Worm (Caenorhabditis elegans) whole organism, L2 larva: ENCODE results near the gene cutl-28.

Experiments
- C34F6.9 ChIP-seq: fragments of 150-350 bp; optimal IDR thresholded peaks from 2 replicates; lab custom pipeline; 2014; ENCODE audit warnings: missing biosample characterization, missing genetic modification characterization
- F13H6.1 ChIP-seq: sonication (generic microtip); optimal IDR thresholded peaks from 2 replicates; lab custom pipeline; 2016; ENCODE audit warnings: missing genetic modification characterization, missing compliant biosample characterization
- ZK546.5 ChIP-seq: sonication (generic microtip); optimal IDR thresholded peaks from 2 replicates; lab custom pipeline; 2017; ENCODE audit warnings: missing biosample characterization, missing genetic modification characterization
- ama-1 ChIP-seq: fragments of 150-350 bp; optimal IDR thresholded peaks from 2 replicates; lab custom pipeline; 2018; ENCODE audit warnings: inconsistent platforms
- ceh-16 ChIP-seq: fragments of 150-350 bp; optimal IDR thresholded peaks from 2 replicates; lab custom pipeline; 2014; ENCODE audit warnings: missing biosample characterization, missing genetic modification characterization
- crh-2 ChIP-seq: sonication (generic microtip); optimal IDR thresholded peaks from 2 replicates; lab custom pipeline; 2017; ENCODE audit warnings: missing biosample characterization, missing genetic modification characterization
- dmd-4 ChIP-seq: sonication (generic microtip); optimal IDR thresholded peaks from 2 replicates; lab custom pipeline; 2017; ENCODE audit warnings: missing biosample characterization, missing genetic modification characterization
- egl-27 ChIP-seq: sonication (generic microtip); optimal IDR thresholded peaks from 3 replicates; lab custom pipeline; 2017; ENCODE audit warnings: missing biosample characterization, missing genetic modification reagents, missing genetic modification characterization
- elt-3 ChIP-seq: sonication (generic microtip); optimal IDR thresholded peaks from 2 replicates; lab custom pipeline; 2017; ENCODE audit warnings: missing biosample characterization, missing genetic modification characterization
- fos-1 ChIP-seq: fragments of 150-350 bp; optimal IDR thresholded peaks from 2 replicates; lab custom pipeline; 2014; ENCODE audit warnings: missing biosample characterization, missing genetic modification characterization
- gmeb-1 ChIP-seq: fragments of 150-350 bp; optimal IDR thresholded peaks from 2 replicates; lab custom pipeline; 2014; ENCODE audit warnings: missing biosample characterization, missing genetic modification characterization
- lin-11 ChIP-seq: fragments of 150-350 bp; sonication (generic microtip); optimal IDR thresholded peaks from 2 replicates; lab custom pipeline; 2014; ENCODE audit warnings: missing biosample characterization, missing genetic modification characterization, inconsistent platforms, mixed read lengths
- lin-13 ChIP-seq: fragments of 150-350 bp; optimal IDR thresholded peaks from 2 replicates; lab custom pipeline; 2014; ENCODE audit warnings: missing biosample characterization, missing genetic modification reagents, missing genetic modification characterization
- lsy-2 ChIP-seq, 2 experiments: fragments of 150-350 bp in 1 of 2; sonication (generic microtip) in 1 of 2; optimal IDR thresholded peaks; 2 replicates each; lab custom pipeline; 2014 to 2017; ENCODE audit warnings: missing biosample characterization in 2 of 2, missing genetic modification characterization in 2 of 2
- mbf-1 ChIP-seq: sonication (generic microtip); optimal IDR thresholded peaks from 2 replicates; lab custom pipeline; 2017; ENCODE audit warnings: missing biosample characterization, missing genetic modification characterization
- mdl-1 ChIP-seq, 2 experiments: fragments of 150-350 bp in 1 of 2; sonication (generic microtip) in 1 of 2; optimal IDR thresholded peaks; 2 replicates each; lab custom pipeline; 2017; ENCODE audit warnings: missing biosample characterization in 2 of 2, missing genetic modification characterization in 2 of 2
- nhr-10 ChIP-seq: sonication (generic microtip); optimal IDR thresholded peaks from 2 replicates; lab custom pipeline; 2017; ENCODE audit warnings: missing biosample characterization, missing genetic modification characterization
- nhr-129 ChIP-seq: fragments of 150-350 bp; optimal IDR thresholded peaks from 2 replicates; lab custom pipeline; 2014; ENCODE audit warnings: missing biosample characterization, missing genetic modification characterization
- nhr-21 ChIP-seq: fragments of 150-350 bp; optimal IDR thresholded peaks from 2 replicates; lab custom pipeline; 2014; ENCODE audit warnings: missing biosample characterization, missing genetic modification characterization
- nhr-25 ChIP-seq: fragments of 150-350 bp; sonication (generic microtip); optimal IDR thresholded peaks from 3 replicates; lab custom pipeline; 2014; ENCODE audit warnings: missing biosample characterization, missing genetic modification characterization
- nhr-6 ChIP-seq: fragments of 150-350 bp; optimal IDR thresholded peaks from 2 replicates; lab custom pipeline; 2014; ENCODE audit warnings: missing biosample characterization, missing genetic modification characterization
- skn-1 ChIP-seq: sonication (generic microtip); optimal IDR thresholded peaks from 2 replicates; lab custom pipeline; 2017; ENCODE audit warnings: missing biosample characterization, missing genetic modification characterization
- sma-3 ChIP-seq: sonication (generic microtip); optimal IDR thresholded peaks from 2 replicates; lab custom pipeline; 2016; ENCODE audit warnings: missing genetic modification reagents, missing genetic modification characterization, missing compliant biosample characterization
- sma-9 ChIP-seq, 2 experiments: fragments of 150-350 bp in 1 of 2; sonication (generic microtip) in 1 of 2; optimal IDR thresholded peaks; 2 replicates each; lab custom pipeline; 2014 to 2016; ENCODE audit warnings: missing genetic modification characterization in 2 of 2, mild to moderate bottlenecking in 1 of 2, missing biosample characterization in 1 of 2, missing compliant biosample characterization in 1 of 2, missing genetic modification reagents in 1 of 2, moderate library complexity in 1 of 2
- snpc-4 ChIP-seq: fragments of 150-350 bp; optimal IDR thresholded peaks from 2 replicates; lab custom pipeline; 2014; ENCODE audit warnings: missing biosample characterization, missing genetic modification characterization
- unc-55 ChIP-seq: fragments of 150-350 bp; sonication (generic microtip); optimal IDR thresholded peaks from 3 replicates; lab custom pipeline; 2014; ENCODE audit warnings: missing biosample characterization, missing genetic modification reagents, missing genetic modification characterization
- ztf-1 ChIP-seq: fragments of 200-800 bp; sonication (Bioruptor generic); conservative IDR thresholded peaks from 2 replicates; pipeline ENCODE4 v1.3.6; 2022; ENCODE audit warnings: missing genetic modification characterization, missing compliant biosample characterization
- ztf-11 ChIP-seq: sonication (generic microtip); optimal IDR thresholded peaks from 2 replicates; lab custom pipeline; 2017; ENCODE audit warnings: missing biosample characterization, missing genetic modification characterization
- ztf-4 ChIP-seq: fragments of 150-350 bp; optimal IDR thresholded peaks from 2 replicates; lab custom pipeline; 2014; ENCODE audit warnings: missing biosample characterization, missing genetic modification characterization

cutl-28 gene

DNA sequence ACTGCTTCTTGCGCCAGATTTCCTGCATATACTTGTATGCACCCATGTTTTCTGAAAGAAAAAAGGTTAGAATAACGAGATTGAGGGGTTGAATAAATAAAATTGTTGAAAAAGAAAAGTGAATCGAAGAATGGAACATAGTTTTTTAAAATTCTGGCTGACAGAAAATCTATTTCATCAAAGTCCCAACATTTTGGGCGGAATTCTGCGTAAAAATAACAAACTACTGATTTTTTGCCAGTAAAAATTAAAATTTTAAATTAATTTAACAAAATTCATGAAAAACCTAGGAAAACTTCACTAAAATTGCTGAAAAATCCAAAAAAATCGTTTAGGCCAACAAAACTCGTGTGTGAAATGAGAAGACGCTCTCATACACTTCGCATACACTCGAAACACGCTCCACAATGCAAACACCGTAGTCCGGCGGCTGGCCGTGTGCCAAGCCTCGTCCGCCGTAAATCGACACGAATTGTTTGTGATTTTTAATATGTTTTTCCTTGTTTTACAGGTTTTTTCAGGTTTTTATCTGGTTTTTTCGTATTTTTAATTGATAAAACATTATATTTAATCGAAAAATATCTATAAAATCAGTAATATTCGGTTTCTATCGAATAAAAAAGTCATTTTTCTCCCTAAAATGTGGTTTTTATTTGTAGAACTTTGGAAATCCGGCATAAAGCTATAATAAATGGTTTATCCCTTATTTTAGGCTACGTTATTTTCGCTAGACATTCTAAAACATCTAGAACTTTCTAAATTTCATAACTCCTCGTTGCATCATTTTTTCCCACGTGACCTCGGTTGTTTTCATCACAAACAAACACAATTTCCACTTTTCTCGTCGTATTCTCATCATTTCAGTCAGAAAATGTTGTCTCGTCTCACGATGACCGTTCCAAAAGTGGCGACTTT is 29.5 kb upstream of the cutl-28 start, which contains the start of the genes rpl-15 and K11H12.8 (continued):
- TF ChIP-seq F13H6.1 (tag; lab: Kevin White, UChicago) (peak; percentile 100), ceh-16 (peak; percentile 99)
- TF ChIP-seq, all 48 proteins: peak for 45

DNA sequence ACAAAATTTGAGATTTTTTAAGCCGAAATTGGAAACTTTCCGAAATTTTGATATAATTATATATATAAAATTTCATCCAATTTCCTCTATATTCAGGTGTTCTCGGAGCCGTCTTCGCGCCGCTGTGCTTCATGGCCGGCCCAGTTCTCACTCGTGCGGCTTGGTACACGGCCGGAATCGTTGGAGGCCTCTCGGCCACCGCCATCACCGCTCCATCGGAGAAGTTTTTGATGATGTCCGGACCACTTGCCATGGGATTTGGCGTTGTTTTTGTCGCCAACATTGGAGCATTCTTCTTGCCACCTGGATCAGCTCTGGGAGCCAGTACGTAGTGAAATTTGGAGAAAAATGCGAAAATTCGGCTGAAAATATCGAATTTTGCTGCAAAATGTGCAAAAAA is 27.3 kb upstream of the cutl-28 start:
- TF ChIP-seq ceh-16 (no peak), gmeb-1 (tag; lab: Kevin White, UChicago) (no peak), F13H6.1 (tag; lab: Kevin White, UChicago) (no peak), ztf-11 (tag; lab: Kevin White, UChicago) (no peak), nhr-129 (tag; lab: Kevin White, UChicago) (no peak), C34F6.9 (no peak), nhr-25 (tag; lab: Kevin White, UChicago) (no peak), ztf-1 (GFP tag; lab: Robert Waterston, UW) (no peak), lin-11 (tag; lab: Kevin White, UChicago) (no peak), dmd-4 (tag; lab: Kevin White, UChicago) (no peak)
- TF ChIP-seq, all 48 proteins: peak for 0

DNA sequence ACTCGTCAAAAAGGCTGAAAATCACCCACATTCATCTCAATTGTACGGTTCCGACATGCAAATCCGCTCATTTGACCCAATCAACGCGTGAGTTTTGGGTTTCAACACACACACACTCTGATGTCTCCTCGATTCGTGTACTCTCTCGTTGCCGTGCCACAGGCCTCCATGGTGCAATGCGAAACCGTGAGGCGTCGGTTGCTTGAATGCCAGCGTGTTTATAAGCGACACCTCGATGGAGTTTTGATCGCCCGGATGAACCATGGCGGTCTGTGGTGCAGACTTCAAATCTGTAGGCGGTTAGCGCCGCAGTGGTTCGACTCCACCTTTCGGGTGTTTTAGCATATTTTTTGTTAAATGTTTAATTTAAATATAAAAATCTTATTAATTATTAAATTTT is 26.4 kb upstream of the cutl-28 start:
- TF ChIP-seq C34F6.9 = peak; percentile 35
- peak; percentile 64 for TF ChIP-seq sma-9 (GFP tag; optimal IDR thresholded peaks at IDR 0.05; lab: Kevin White, UChicago)
- TF ChIP-seq sma-9 (tag; optimal IDR thresholded peaks at IDR 0.05; lab: Kevin White, UChicago) = no peak
- no peak for TF ChIP-seq nhr-10
- no peak for TF ChIP-seq ama-1
- peak; percentile 54 for TF ChIP-seq sma-3 (GFP tag; lab: Kevin White, UChicago)
- no peak for TF ChIP-seq mbf-1
- TF ChIP-seq gmeb-1 (tag; lab: Kevin White, UChicago) = peak; percentile 79
- peak; percentile 79 for TF ChIP-seq lsy-2 (tag; optimal IDR thresholded peaks at IDR 0.05; lab: Kevin White, UChicago)
- peak; percentile 98 for TF ChIP-seq snpc-4
- TF ChIP-seq nhr-25 (tag; lab: Kevin White, UChicago) = peak; percentile 9
- no peak for TF ChIP-seq ZK546.5 (tag; lab: Kevin White, UChicago)
- no peak for TF ChIP-seq nhr-6 (tag; lab: Kevin White, UChicago)
- no peak for TF ChIP-seq ztf-4 (tag; lab: Kevin White, UChicago)
- peak; percentile 28 for TF ChIP-seq lin-13
- peak in 1 of 2 experiments; percentile 30 for TF ChIP-seq mdl-1 (tag; optimal IDR thresholded peaks at IDR 0.05; lab: Kevin White, UChicago)
- TF ChIP-seq ceh-16 = peak; percentile 49
- TF ChIP-seq crh-2 (tag; lab: Kevin White, UChicago) = peak; percentile 37
- TF ChIP-seq unc-55 = peak; percentile 2
- no peak for TF ChIP-seq skn-1 (tag; lab: Kevin White, UChicago)
- TF ChIP-seq egl-27 (tag; lab: Kevin White, UChicago) = no peak
- peak; percentile 11 for TF ChIP-seq lin-11 (tag; lab: Kevin White, UChicago)
- no peak for TF ChIP-seq fos-1 (tag; lab: Kevin White, UChicago)
- peak; percentile 46 for TF ChIP-seq F13H6.1 (tag; lab: Kevin White, UChicago)
- TF ChIP-seq nhr-21 = peak; percentile 12
- TF ChIP-seq elt-3 (tag; lab: Kevin White, UChicago) = no peak
- peak; percentile 81 for TF ChIP-seq nhr-129 (tag; lab: Kevin White, UChicago)
- TF ChIP-seq, all 48 proteins: peak for 16

DNA sequence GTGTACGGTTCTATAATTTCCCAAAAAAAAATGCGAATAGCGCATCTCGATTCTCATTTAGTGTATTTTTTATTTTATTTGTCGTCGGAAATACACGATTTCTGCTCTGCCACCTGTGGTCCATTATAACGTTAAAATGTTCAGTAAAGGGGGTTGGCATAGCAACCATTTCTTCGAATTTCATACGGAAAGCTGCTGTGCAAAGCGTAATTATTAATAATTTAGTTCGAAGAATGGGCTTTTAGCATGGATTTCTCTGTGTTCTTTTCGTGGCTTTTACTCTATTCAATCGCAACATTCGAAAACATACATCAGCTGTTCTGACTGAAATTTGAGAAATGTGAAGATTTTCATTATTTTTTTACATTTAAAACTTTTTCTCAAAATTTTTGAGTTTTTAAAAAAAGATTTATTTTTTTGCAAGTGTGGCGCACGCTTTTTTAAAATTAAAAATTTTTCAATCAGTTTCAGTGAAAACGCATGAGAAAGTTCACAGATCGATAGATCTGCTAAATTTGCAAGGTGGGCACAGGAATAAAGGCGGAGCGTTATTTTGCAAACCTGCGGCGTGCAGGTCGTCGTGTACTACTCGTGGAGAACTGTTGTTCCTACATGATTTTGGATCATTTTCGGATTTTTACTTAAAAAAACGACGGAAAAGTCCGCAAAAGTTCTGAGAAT is 25.7 kb upstream of the cutl-28 start:
- TF ChIP-seq unc-55 (no peak), skn-1 (tag; lab: Kevin White, UChicago) (no peak), nhr-21 (no peak), ama-1 (peak; percentile 50)

DNA sequence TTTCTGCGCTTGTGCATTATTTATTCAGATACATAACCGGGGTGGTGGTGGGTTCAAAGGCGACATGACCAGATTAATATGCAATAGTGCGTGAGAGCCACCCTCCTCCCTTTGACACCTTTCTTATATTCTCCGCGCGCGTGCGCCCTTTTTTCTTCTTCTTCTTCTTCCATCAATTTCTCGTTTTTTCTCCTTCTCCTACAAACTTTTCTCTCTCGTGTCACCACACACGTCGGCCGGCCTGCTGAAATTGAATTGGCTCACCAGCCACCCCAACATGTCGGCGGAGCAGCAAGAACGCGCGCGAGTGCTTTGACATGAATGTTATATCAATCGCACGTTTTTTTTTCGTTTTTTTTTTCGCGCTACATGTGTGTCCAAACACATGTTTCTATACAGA is 24.7 kb upstream of the cutl-28 start:
- TF ChIP-seq nhr-129 (tag; lab: Kevin White, UChicago) (no peak), lin-11 (tag; lab: Kevin White, UChicago) (peak; percentile 21)
